Fruit fly (Drosophila melanogaster) whole organism, embryonic: ENCODE measurements around the gene CG34408.
A peak's percentile ranks its signal among the peaks of the same experiment; 100 is the strongest.

Experiments
- Ada2b ChIP-seq: fragments of 200-800 bp; sonication (Bioruptor generic); IDR thresholded peaks from 2 replicates; pipeline ENCODE4 v1.3.6; 2022; ENCODE audit warnings: missing biosample characterization, missing genetic modification characterization
- Awh ChIP-seq: fragments of 200-800 bp; sonication (Bioruptor generic); IDR thresholded peaks from 2 replicates; pipeline ENCODE4, ENCODE4 v1.3.6; 2022; ENCODE audit warnings: missing biosample characterization, missing genetic modification characterization
- C15 ChIP-seq: fragments of 200-800 bp; sonication (Bioruptor generic); IDR thresholded peaks from 3 replicates; pipeline ENCODE4 v1.3.6; 2022; ENCODE audit warnings: missing biosample characterization, missing genetic modification characterization
- CG10431 ChIP-seq: fragments of 200-800 bp; sonication (Bioruptor generic); optimal IDR thresholded peaks from 3 replicates; lab custom pipeline; 2018; ENCODE audit warnings: missing biosample characterization, mild to moderate bottlenecking, missing genetic modification characterization
- CG11247 ChIP-seq: fragments of 200-800 bp; sonication (Bioruptor generic); IDR thresholded peaks from 2 replicates; pipeline ENCODE4 v1.3.6; 2022; ENCODE audit warnings: missing biosample characterization, missing genetic modification characterization
- CG1233 ChIP-seq: fragments of 200-800 bp; sonication (Bioruptor generic); optimal IDR thresholded peaks from 4 replicates; lab custom pipeline; 2018; ENCODE audit warnings: missing biosample characterization, mild to moderate bottlenecking, missing genetic modification characterization
- CG13123 ChIP-seq: fragments of 200-800 bp; sonication (Bioruptor generic); optimal IDR thresholded peaks from 2 replicates; lab custom pipeline; 2016; ENCODE audit warnings: missing biosample characterization, missing genetic modification characterization
- CG13287 ChIP-seq: fragments of 200-800 bp; sonication (Bioruptor generic); IDR thresholded peaks from 2 replicates; pipeline ENCODE4 v1.3.6; 2022; ENCODE audit warnings: missing biosample characterization, missing genetic modification characterization; ENCODE audit not compliant: partially characterized antibody
- CG13894 ChIP-seq: fragments of 200-800 bp; sonication (Bioruptor generic); optimal IDR thresholded peaks from 3 replicates; lab custom pipeline; 2018; ENCODE audit warnings: missing biosample characterization, mild to moderate bottlenecking, missing genetic modification characterization, moderate library complexity
- CG14710 ChIP-seq: fragments of 200-800 bp; sonication (Bioruptor generic); optimal IDR thresholded peaks from 3 replicates; lab custom pipeline; 2019; ENCODE audit warnings: missing biosample characterization, mild to moderate bottlenecking, missing genetic modification characterization, moderate library complexity
- CG15269 ChIP-seq: fragments of 200-800 bp; sonication (Bioruptor generic); optimal IDR thresholded peaks from 2 replicates; lab custom pipeline; 2018; ENCODE audit warnings: missing biosample characterization, mild to moderate bottlenecking, missing genetic modification characterization, moderate library complexity
- CG1602 ChIP-seq: fragments of 200-800 bp; sonication (Bioruptor generic); optimal IDR thresholded peaks from 3 replicates; lab custom pipeline; 2016; ENCODE audit warnings: missing biosample characterization, missing genetic modification characterization
- CG16813 ChIP-seq: fragments of 200-800 bp; sonication (Bioruptor generic); IDR thresholded peaks from 3 replicates; pipeline ENCODE4 v1.3.6; 2022; ENCODE audit warnings: missing biosample characterization, missing genetic modification characterization; ENCODE audit not compliant: partially characterized antibody
- CG16815 ChIP-seq: fragments of 200-800 bp; sonication (Bioruptor generic); optimal IDR thresholded peaks from 3 replicates; lab custom pipeline; 2017; ENCODE audit warnings: missing biosample characterization, mild to moderate bottlenecking, missing genetic modification characterization
- CG17385 ChIP-seq: fragments of 200-800 bp; sonication (Bioruptor generic); optimal IDR thresholded peaks from 3 replicates; lab custom pipeline; 2018; ENCODE audit warnings: missing biosample characterization, mild to moderate bottlenecking, missing genetic modification characterization
- CG2712 ChIP-seq: fragments of 200-800 bp; optimal IDR thresholded peaks from 3 replicates; lab custom pipeline; 2019; ENCODE audit warnings: missing biosample characterization, mild to moderate bottlenecking, missing genetic modification characterization, moderate library complexity
- CG3726 ChIP-seq: fragments of 200-800 bp; sonication (Bioruptor generic); IDR thresholded peaks from 3 replicates; pipeline ENCODE4, ENCODE4 v1.3.6; 2022; ENCODE audit warnings: missing biosample characterization, missing genetic modification characterization
- CG3995 ChIP-seq: fragments of 200-800 bp; sonication (Bioruptor generic); optimal IDR thresholded peaks from 3 replicates; lab custom pipeline; 2016; ENCODE audit warnings: missing biosample characterization, missing genetic modification characterization
- CG4820 ChIP-seq: fragments of 200-800 bp; sonication (Bioruptor generic); optimal IDR thresholded peaks from 3 replicates; lab custom pipeline; 2016; ENCODE audit warnings: missing biosample characterization, missing genetic modification characterization
- Dad ChIP-seq: fragments of 200-800 bp; sonication (Bioruptor generic); optimal IDR thresholded peaks from 3 replicates; lab custom pipeline; 2016; ENCODE audit warnings: missing biosample characterization, missing genetic modification characterization
- Dip2 ChIP-seq: fragments of 200-800 bp; sonication (Bioruptor generic); IDR thresholded peaks from 2 replicates; pipeline ENCODE4 v1.3.6; 2022; ENCODE audit warnings: missing biosample characterization, missing genetic modification characterization
- E2f1 ChIP-seq: fragments of 200-800 bp; sonication (Bioruptor generic); IDR thresholded peaks from 2 replicates; pipeline ENCODE4 v1.3.6; 2022; ENCODE audit warnings: missing biosample characterization, missing genetic modification characterization
- ERR ChIP-seq: fragments of 200-800 bp; sonication (Bioruptor generic); optimal IDR thresholded peaks from 2 replicates; lab custom pipeline; 2016; ENCODE audit warnings: missing biosample characterization, missing genetic modification characterization
- HLH4C ChIP-seq: fragments of 200-800 bp; sonication (Bioruptor generic); IDR thresholded peaks from 3 replicates; pipeline ENCODE4 v1.3.6; 2022; ENCODE audit warnings: missing biosample characterization, missing genetic modification characterization; ENCODE audit not compliant: partially characterized antibody
- HmgD ChIP-seq: fragments of 200-800 bp; sonication (Bioruptor generic); optimal IDR thresholded peaks from 3 replicates; lab custom pipeline; 2016; ENCODE audit warnings: missing biosample characterization, missing genetic modification characterization
- Hr51 ChIP-seq, 2 experiments: fragments of 200-800 bp; sonication (Bioruptor generic); optimal IDR thresholded peaks; 2 replicates in 1 of 2; 3 replicates in 1 of 2; lab custom pipeline; 2016 to 2018; ENCODE audit warnings: missing biosample characterization in 2 of 2, missing genetic modification characterization in 2 of 2, mild to moderate bottlenecking in 1 of 2, moderate library complexity in 1 of 2
- MBD-R2 ChIP-seq: fragments of 200-800 bp; sonication (Bioruptor generic); IDR thresholded peaks from 2 replicates; pipeline ENCODE4 v1.3.6; 2022; ENCODE audit warnings: missing biosample characterization, missing genetic modification characterization
- Optix ChIP-seq: fragments of 200-800 bp; sonication (Bioruptor generic); IDR thresholded peaks from 3 replicates; pipeline ENCODE4 v1.3.6; 2022; ENCODE audit warnings: missing biosample characterization, missing genetic modification characterization
- Poxn ChIP-seq: fragments of 200-800 bp; sonication (Bioruptor generic); IDR thresholded peaks from 2 replicates; pipeline ENCODE4 v1.3.6; 2022; ENCODE audit warnings: missing biosample characterization, missing genetic modification characterization
- Rfx ChIP-seq: fragments of 200-800 bp; sonication (Bioruptor generic); IDR thresholded peaks from 2 replicates; pipeline ENCODE4 v1.3.6; 2022; ENCODE audit warnings: missing biosample characterization, missing genetic modification characterization
- Side ChIP-seq: fragments of 200-800 bp; sonication (Bioruptor generic); optimal IDR thresholded peaks from 2 replicates; lab custom pipeline; 2016; ENCODE audit warnings: missing biosample characterization, missing genetic modification characterization
- Sox100B ChIP-seq: fragments of 200-800 bp; sonication (Bioruptor generic); optimal IDR thresholded peaks from 3 replicates; lab custom pipeline; 2018; ENCODE audit warnings: missing biosample characterization, mild to moderate bottlenecking, missing genetic modification characterization
- TFAM ChIP-seq: fragments of 200-800 bp; sonication (Bioruptor generic); optimal IDR thresholded peaks from 2 replicates; lab custom pipeline; 2017; ENCODE audit warnings: missing biosample characterization, missing genetic modification characterization, inconsistent platforms
- Xbp1 ChIP-seq: fragments of 200-800 bp; sonication (Bioruptor generic); optimal IDR thresholded peaks from 3 replicates; lab custom pipeline; 2016; ENCODE audit warnings: missing biosample characterization, mild to moderate bottlenecking, missing genetic modification characterization
- YL-1 ChIP-seq: fragments of 200-800 bp; sonication (Bioruptor generic); optimal IDR thresholded peaks from 3 replicates; lab custom pipeline; 2017; ENCODE audit warnings: missing biosample characterization, mild to moderate bottlenecking, missing genetic modification characterization
- al ChIP-seq: fragments of 200-800 bp; sonication (Bioruptor generic); IDR thresholded peaks from 2 replicates; pipeline ENCODE4 v1.3.6; 2022; ENCODE audit warnings: missing biosample characterization, missing genetic modification characterization
- bab2 ChIP-seq: fragments of 200-800 bp; sonication (Bioruptor generic); optimal IDR thresholded peaks from 2 replicates; lab custom pipeline; 2016; ENCODE audit warnings: missing biosample characterization, missing genetic modification characterization
- cad ChIP-seq: fragments of >200 bp; optimal IDR thresholded peaks from 2 replicates; lab custom pipeline; 2017; ENCODE audit warnings: missing biosample characterization, missing genetic modification characterization
- corto ChIP-seq: fragments of 200-800 bp; sonication (Bioruptor generic); optimal IDR thresholded peaks from 2 replicates; lab custom pipeline; 2016; ENCODE audit warnings: missing biosample characterization, mild to moderate bottlenecking, missing genetic modification characterization, moderate library complexity
- dpn ChIP-seq, 2 experiments: fragments of 200-800 bp; sonication (Bioruptor generic); optimal IDR thresholded peaks; 3 replicates each; lab custom pipeline; 2016; ENCODE audit warnings: missing biosample characterization in 2 of 2, missing genetic modification characterization in 2 of 2
- exex ChIP-seq: fragments of 200-800 bp; sonication (Bioruptor generic); optimal IDR thresholded peaks from 4 replicates; lab custom pipeline; 2018; ENCODE audit warnings: missing biosample characterization, mild to moderate bottlenecking, missing genetic modification characterization, moderate library complexity
- fd64A ChIP-seq: fragments of 200-800 bp; sonication (Bioruptor generic); optimal IDR thresholded peaks from 3 replicates; lab custom pipeline; 2018; ENCODE audit warnings: missing biosample characterization, mild to moderate bottlenecking, missing genetic modification characterization
- hbn ChIP-seq: fragments of 200-800 bp; sonication (Bioruptor generic); IDR thresholded peaks from 2 replicates; pipeline ENCODE4 v1.3.6; 2022; ENCODE audit warnings: missing biosample characterization, missing genetic modification characterization; ENCODE audit not compliant: partially characterized antibody
- hth ChIP-seq: fragments of >200 bp; optimal IDR thresholded peaks from 2 replicates; lab custom pipeline; 2017; ENCODE audit warnings: inconsistent platforms
- kah ChIP-seq: fragments of 200-800 bp; sonication (Bioruptor generic); optimal IDR thresholded peaks from 2 replicates; lab custom pipeline; 2018; ENCODE audit warnings: missing biosample characterization, mild to moderate bottlenecking, missing genetic modification characterization
- mam ChIP-seq: fragments of 200-800 bp; sonication (Bioruptor generic); optimal IDR thresholded peaks from 3 replicates; lab custom pipeline; 2016; ENCODE audit warnings: missing biosample characterization, missing genetic modification characterization
- schlank ChIP-seq: fragments of 200-800 bp; sonication (Bioruptor generic); optimal IDR thresholded peaks from 2 replicates; lab custom pipeline; 2018; ENCODE audit warnings: missing biosample characterization, mild to moderate bottlenecking, missing genetic modification characterization
- sr ChIP-seq: fragments of 200-800 bp; sonication (Bioruptor generic); IDR thresholded peaks from 3 replicates; pipeline ENCODE4 v1.3.6; 2022; ENCODE audit warnings: missing biosample characterization, missing genetic modification characterization
- trh ChIP-seq: fragments of 200-800 bp; sonication (Bioruptor generic); optimal IDR thresholded peaks from 2 replicates; lab custom pipeline; 2016; ENCODE audit warnings: missing biosample characterization, missing genetic modification characterization
- wor ChIP-seq: fragments of 200-800 bp; sonication (Bioruptor generic); IDR thresholded peaks from 2 replicates; pipeline ENCODE4 v1.3.6; 2022; ENCODE audit warnings: missing biosample characterization, missing genetic modification characterization

Gene CG34408

dm6 chrX:10211128-10211914 lies 8.6 kb upstream of the CG34408 start (continued):
- TF ChIP-seq hbn (GFP tag; lab: Robert Waterston, UW) (no peak), al (GFP tag; lab: Robert Waterston, UW) (no peak), sr (no peak), ERR (no peak), wor (GFP tag; lab: Robert Waterston, UW) (0 out of 2 replicates have a peak, but pooled peaks have one; percentile 18), Optix (GFP tag; lab: Robert Waterston, UW) (no peak), Hr51 (GFP tag; optimal IDR thresholded peaks at IDR 0.05; lab: Kevin White, UChicago) (peak in 1 of 2 experiments; percentile 72), schlank (tag; lab: Kevin White, UChicago) (no peak), TFAM (GFP tag; lab: Kevin White, UChicago) (no peak), YL-1 (GFP tag; lab: Kevin White, UChicago) (no peak), CG4820 (GFP tag; lab: Kevin White, UChicago) (peak; percentile 1), Sox100B (GFP tag; lab: Kevin White, UChicago) (peak; percentile 67), C15 (GFP tag; lab: Robert Waterston, UW) (no peak), CG3995 (GFP tag; lab: Kevin White, UChicago) (peak; percentile 31), Rfx (GFP tag; lab: Robert Waterston, UW) (0 out of 2 replicates have a peak, but pooled peaks have one; percentile 21), Dip2 (GFP tag; lab: Robert Waterston, UW) (no peak), fd64A (GFP tag; lab: Kevin White, UChicago) (no peak), CG16813 (GFP tag; lab: Robert Waterston, UW) (no peak), CG13123 (GFP tag; lab: Kevin White, UChicago) (no peak), Ada2b (GFP tag; lab: Robert Waterston, UW) (0 out of 2 replicates have a peak, but pooled peaks have one; percentile 7), CG14710 (peak; percentile 57), CG1233 (GFP tag; lab: Kevin White, UChicago) (peak; percentile 38), Dad (GFP tag; lab: Kevin White, UChicago) (no peak), CG16815 (GFP tag; lab: Kevin White, UChicago) (peak; percentile 39), CG17385 (GFP tag; lab: Kevin White, UChicago) (peak; percentile 55), CG3726 (GFP tag; lab: Robert Waterston, UW) (no peak), Xbp1 (GFP tag; lab: Kevin White, UChicago) (peak; percentile 65), MBD-R2 (GFP tag; lab: Robert Waterston, UW) (no peak), Poxn (no peak), E2f1 (GFP tag; lab: Robert Waterston, UW) (no peak), CG15269 (peak; percentile 70), hth (lab: Kevin White, UChicago) (no peak), CG10431 (no peak), mam (GFP tag; lab: Kevin White, UChicago) (peak; percentile 63), cad (no peak), Side (GFP tag; lab: Kevin White, UChicago) (no peak), CG13894 (tag; lab: Kevin White, UChicago) (peak; percentile 87), Awh (GFP tag; lab: Robert Waterston, UW) (no peak), bab2 (GFP tag; lab: Kevin White, UChicago) (peak; percentile 55), CG11247 (GFP tag; lab: Robert Waterston, UW) (no peak), CG1602 (GFP tag; lab: Kevin White, UChicago) (peak; percentile 51), CG2712 (tag; lab: Kevin White, UChicago) (peak; percentile 62), dpn (GFP tag; optimal IDR thresholded peaks at IDR 0.05; lab: Kevin White, UChicago) (peak; percentile 24 to 54), CG13287 (GFP tag; lab: Robert Waterston, UW) (no peak), trh (GFP tag; lab: Kevin White, UChicago) (no peak), HLH4C (GFP tag; lab: Robert Waterston, UW) (no peak), corto (GFP tag; lab: Kevin White, UChicago) (peak; percentile 26), HmgD (GFP tag; lab: Kevin White, UChicago) (no peak), exex (tag; lab: Kevin White, UChicago) (no peak), kah (GFP tag; lab: Kevin White, UChicago) (no peak)
